Fruit fly (Drosophila melanogaster): ENCODE data around the gene CG44227.

Gene CG44227

dm6 chr3R:8711890-8712449, 27.0 kb upstream of the CG44227 start (continued):
- TF ChIP-seq CG12391 (tag; optimal IDR thresholded peaks at IDR 0.05): peak; percentile 28
- no peak for TF ChIP-seq CG11456 (GFP tag; IDR thresholded peaks at IDR 0.05)
- TF ChIP-seq CG7963 (GFP tag; IDR thresholded peaks at IDR 0.05; ENCODE audit: partially characterized antibody): no peak
- no peak for TF ChIP-seq CG17361 (GFP tag; IDR thresholded peaks at IDR 0.05)
- TF ChIP-seq CG10431 (GFP tag; optimal IDR thresholded peaks at IDR 0.05): peak; percentile 21
- no peak for TF ChIP-seq tx (GFP tag; optimal IDR thresholded peaks at IDR 0.05)
- no peak for TF ChIP-seq CG6654 (GFP tag; optimal IDR thresholded peaks at IDR 0.05)
- TF ChIP-seq CG34224 (GFP tag; IDR thresholded peaks at IDR 0.05; ENCODE audit: partially characterized antibody): no peak
- TF ChIP-seq jing (GFP tag; optimal IDR thresholded peaks at IDR 0.05): no peak
- no peak for TF ChIP-seq CG1832 (GFP tag; optimal IDR thresholded peaks at IDR 0.05)
- peak in 1 of 2 experiments; percentile 86 for TF ChIP-seq Hr78 (GFP tag; optimal IDR thresholded peaks at IDR 0.05)
- no peak for TF ChIP-seq tin (GFP tag; optimal IDR thresholded peaks at IDR 0.05)
- TF ChIP-seq lilli (GFP tag; optimal IDR thresholded peaks at IDR 0.05): no peak
- TF ChIP-seq CG9215 (GFP tag; IDR thresholded peaks at IDR 0.05): no peak
- no peak for TF ChIP-seq wdn (GFP tag; IDR thresholded peaks at IDR 0.05)
- TF ChIP-seq Ptx1 (GFP tag; IDR thresholded peaks at IDR 0.05): peak; percentile 32; the same call in 1 of the 2 replicates
- TF ChIP-seq fd3F (GFP tag; optimal IDR thresholded peaks at IDR 0.05): no peak
- no peak for TF ChIP-seq CG4404 (GFP tag; IDR thresholded peaks at IDR 0.05)
- no peak for TF ChIP-seq stc (GFP tag; IDR thresholded peaks at IDR 0.05)
- TF ChIP-seq Dref (GFP tag; IDR thresholded peaks at IDR 0.05): no peak
- TF ChIP-seq ATbp (GFP tag; optimal IDR thresholded peaks at IDR 0.05): peak; percentile 34
- no peak; the same call in 1 of the 2 replicates for TF ChIP-seq esg (GFP tag; conservative IDR thresholded peaks at IDR 0.05)
- peak; percentile 17 for TF ChIP-seq Sox100B (GFP tag; optimal IDR thresholded peaks at IDR 0.05)
- no peak for TF ChIP-seq CG18011 (GFP tag; optimal IDR thresholded peaks at IDR 0.05)
- TF ChIP-seq pita (GFP tag; optimal IDR thresholded peaks at IDR 0.05): no peak
- no peak for TF ChIP-seq Kr (GFP tag; optimal IDR thresholded peaks at IDR 0.05)
- TF ChIP-seq CG3847 (GFP tag; IDR thresholded peaks at IDR 0.05): 0 out of 2 replicates have a peak, but pooled peaks have one; percentile 15
- TF ChIP-seq CG17328 (GFP tag; IDR thresholded peaks at IDR 0.05): peak; percentile 7; the same call in 1 of the 2 replicates
- TF ChIP-seq CG3407 (GFP tag; optimal IDR thresholded peaks at IDR 0.05): peak; percentile 23
- no peak for TF ChIP-seq CG7357 (GFP tag; IDR thresholded peaks at IDR 0.05)
- no peak for TF ChIP-seq ara (GFP tag; IDR thresholded peaks at IDR 0.05)
- no peak for TF ChIP-seq Myb (GFP tag; optimal IDR thresholded peaks at IDR 0.05)
- TF ChIP-seq HLH3B (GFP tag; IDR thresholded peaks at IDR 0.05): no peak
- TF ChIP-seq nerfin-1 (tag; optimal IDR thresholded peaks at IDR 0.05): no peak
- peak; percentile 16 for TF ChIP-seq sd (tag; optimal IDR thresholded peaks at IDR 0.05)
- TF ChIP-seq lola (GFP tag; optimal IDR thresholded peaks at IDR 0.05): no peak
- no peak for TF ChIP-seq dmrt11E (tag; optimal IDR thresholded peaks at IDR 0.05)
- TF ChIP-seq p53 (GFP tag; optimal IDR thresholded peaks at IDR 0.05): no peak
- no peak for TF ChIP-seq Lhr (GFP tag; optimal IDR thresholded peaks at IDR 0.05)
- peak; percentile 29 for TF ChIP-seq nmo (GFP tag; optimal IDR thresholded peaks at IDR 0.05)
- no peak for TF ChIP-seq B-H2 (GFP tag; optimal IDR thresholded peaks at IDR 0.05)
- TF ChIP-seq Aef1 (GFP tag; IDR thresholded peaks at IDR 0.05): no peak
- no peak for TF ChIP-seq Dll (GFP tag; IDR thresholded peaks at IDR 0.05; ENCODE audit: partially characterized antibody)
- no peak for TF ChIP-seq Dip2 (GFP tag; IDR thresholded peaks at IDR 0.05)
- TF ChIP-seq lov (optimal IDR thresholded peaks at IDR 0.05): no peak
- TF ChIP-seq lov (GFP tag; IDR thresholded peaks at IDR 0.05): no peak
- TF ChIP-seq CG8290 (GFP tag; optimal IDR thresholded peaks at IDR 0.05): no peak
- TF ChIP-seq CG8290 (tag; optimal IDR thresholded peaks at IDR 0.05): no peak
- no peak for TF ChIP-seq twi (tag; optimal IDR thresholded peaks at IDR 0.05)
- TF ChIP-seq Bteb2 (GFP tag; optimal IDR thresholded peaks at IDR 0.05): no peak
- peak; percentile 39 for TF ChIP-seq CG34376 (GFP tag; optimal IDR thresholded peaks at IDR 0.05)
